Fruit fly (Drosophila melanogaster) whole organism, embryonic: ENCODE data around the gene eEF1alpha2.

Experiments
- ATbp ChIP-seq: fragments of 200-800 bp; sonication (Bioruptor generic); optimal IDR thresholded peaks from 2 replicates; lab custom pipeline; 2017; ENCODE audit warnings: missing biosample characterization, mild to moderate bottlenecking, missing genetic modification characterization, missing genetic modification reagents
- B-H1 ChIP-seq: fragments of 200-800 bp; sonication (Bioruptor generic); IDR thresholded peaks from 3 replicates; pipeline ENCODE4 v1.3.6; 2022; ENCODE audit warnings: missing biosample characterization, missing genetic modification characterization
- Blimp-1 ChIP-seq: fragments of 200-800 bp; sonication (Bioruptor generic); optimal IDR thresholded peaks from 3 replicates; lab custom pipeline; 2018; ENCODE audit warnings: missing biosample characterization, missing genetic modification characterization, mild to moderate bottlenecking, moderate library complexity, missing genetic modification reagents
- CG10543 ChIP-seq: fragments of 200-800 bp; sonication (Bioruptor generic); optimal IDR thresholded peaks from 3 replicates; lab custom pipeline; 2017; ENCODE audit warnings: missing biosample characterization, mild to moderate bottlenecking, missing genetic modification characterization, moderate library complexity
- CG11093 ChIP-seq: fragments of 200-800 bp; sonication (Bioruptor generic); IDR thresholded peaks from 3 replicates; pipeline ENCODE4 v1.3.6; 2022; ENCODE audit warnings: missing biosample characterization, missing genetic modification characterization
- CG11247 ChIP-seq: fragments of 200-800 bp; sonication (Bioruptor generic); IDR thresholded peaks from 2 replicates; pipeline ENCODE4 v1.3.6; 2022; ENCODE audit warnings: missing biosample characterization, missing genetic modification characterization
- CG11695 ChIP-seq: fragments of 200-800 bp; sonication (Bioruptor generic); IDR thresholded peaks from 3 replicates; pipeline ENCODE4 v1.3.6; 2022; ENCODE audit warnings: missing biosample characterization, missing genetic modification characterization
- CG1233 ChIP-seq: fragments of 200-800 bp; sonication (Bioruptor generic); optimal IDR thresholded peaks from 4 replicates; lab custom pipeline; 2018; ENCODE audit warnings: missing biosample characterization, mild to moderate bottlenecking, missing genetic modification characterization
- CG15011 ChIP-seq: fragments of 200-800 bp; sonication (Bioruptor generic); optimal IDR thresholded peaks from 3 replicates; lab custom pipeline; 2018; ENCODE audit warnings: missing biosample characterization, mild to moderate bottlenecking, missing genetic modification characterization
- CG1529 ChIP-seq: fragments of 200-800 bp; sonication (Bioruptor generic); optimal IDR thresholded peaks from 3 replicates; lab custom pipeline; 2018; ENCODE audit warnings: missing biosample characterization, missing genetic modification characterization
- CG17912 ChIP-seq: fragments of 200-800 bp; sonication (Bioruptor generic); optimal IDR thresholded peaks from 2 replicates; lab custom pipeline; 2018; ENCODE audit warnings: missing biosample characterization, mild to moderate bottlenecking, missing genetic modification characterization
- CG18262 ChIP-seq: fragments of 200-800 bp; optimal IDR thresholded peaks from 3 replicates; lab custom pipeline; 2019; ENCODE audit warnings: missing biosample characterization, mild to moderate bottlenecking, missing genetic modification characterization, moderate library complexity
- CG1832 ChIP-seq: fragments of 200-800 bp; sonication (Bioruptor generic); optimal IDR thresholded peaks from 2 replicates; lab custom pipeline; 2017; ENCODE audit warnings: missing biosample characterization, mild to moderate bottlenecking, missing genetic modification characterization, inconsistent platforms
- CG2116 ChIP-seq: fragments of 200-800 bp; sonication (Bioruptor generic); optimal IDR thresholded peaks from 3 replicates; lab custom pipeline; 2018; ENCODE audit warnings: missing biosample characterization, mild to moderate bottlenecking, missing genetic modification characterization
- CG31365 ChIP-seq: fragments of 200-800 bp; sonication (Bioruptor generic); optimal IDR thresholded peaks from 2 replicates; lab custom pipeline; 2018; ENCODE audit warnings: missing biosample characterization, mild to moderate bottlenecking, missing genetic modification characterization
- CG32772 ChIP-seq: fragments of 200-800 bp; sonication (Bioruptor generic); IDR thresholded peaks from 2 replicates; pipeline ENCODE4 v1.3.6; 2022; ENCODE audit warnings: missing biosample characterization, missing genetic modification characterization
- CG34422 ChIP-seq: fragments of 200-800 bp; sonication (Bioruptor generic); IDR thresholded peaks from 3 replicates; pipeline ENCODE4 v1.3.6; 2022; ENCODE audit warnings: missing biosample characterization, missing genetic modification characterization
- CG3838 ChIP-seq: fragments of 200-800 bp; sonication (Bioruptor generic); optimal IDR thresholded peaks from 3 replicates; lab custom pipeline; 2016; ENCODE audit warnings: missing biosample characterization, missing genetic modification characterization
- CG4617 ChIP-seq: fragments of 200-800 bp; sonication (Bioruptor generic); optimal IDR thresholded peaks from 3 replicates; lab custom pipeline; 2016; ENCODE audit warnings: missing biosample characterization, missing genetic modification characterization, borderline replicate concordance
- CG4730 ChIP-seq: fragments of 200-800 bp; sonication (Bioruptor generic); IDR thresholded peaks from 2 replicates; pipeline ENCODE4 v1.3.6; 2022; ENCODE audit warnings: missing biosample characterization, missing genetic modification characterization
- CG6654 ChIP-seq: fragments of 200-800 bp; sonication (Bioruptor generic); optimal IDR thresholded peaks from 2 replicates; lab custom pipeline; 2017; ENCODE audit warnings: missing biosample characterization, mild to moderate bottlenecking, missing genetic modification characterization
- CG8281 ChIP-seq: fragments of 200-800 bp; sonication (Bioruptor generic); optimal IDR thresholded peaks from 2 replicates; lab custom pipeline; 2018; ENCODE audit warnings: missing biosample characterization, mild to moderate bottlenecking, missing genetic modification characterization, moderate library complexity
- CG8359 ChIP-seq: fragments of 200-800 bp; sonication (Bioruptor generic); optimal IDR thresholded peaks from 2 replicates; lab custom pipeline; 2017; ENCODE audit warnings: missing biosample characterization, mild to moderate bottlenecking, missing genetic modification characterization, borderline replicate concordance
- CG9437 ChIP-seq: fragments of 200-800 bp; sonication (Bioruptor generic); optimal IDR thresholded peaks from 2 replicates; lab custom pipeline; 2018; ENCODE audit warnings: missing biosample characterization, mild to moderate bottlenecking, missing genetic modification characterization
- CG9876 ChIP-seq: fragments of 200-800 bp; sonication (Bioruptor generic); optimal IDR thresholded peaks from 2 replicates; lab custom pipeline; 2016; ENCODE audit warnings: missing biosample characterization, missing genetic modification characterization
- CTCF ChIP-seq: fragments of 200-800 bp; sonication (Bioruptor generic); optimal IDR thresholded peaks from 2 replicates; lab custom pipeline; 2017; ENCODE audit warnings: missing biosample characterization, mild to moderate bottlenecking, missing genetic modification characterization, moderate library complexity
- Doc2 ChIP-seq: fragments of 200-800 bp; sonication (Bioruptor generic); IDR thresholded peaks from 2 replicates; pipeline ENCODE4 v1.3.6; 2022; ENCODE audit warnings: missing biosample characterization, missing genetic modification characterization
- Fer3 ChIP-seq: fragments of 200-800 bp; sonication (Bioruptor generic); optimal IDR thresholded peaks from 2 replicates; lab custom pipeline; 2018; ENCODE audit warnings: missing biosample characterization, mild to moderate bottlenecking, missing genetic modification characterization, moderate library complexity
- Hey ChIP-seq: fragments of 200-800 bp; sonication (Bioruptor generic); optimal IDR thresholded peaks from 3 replicates; lab custom pipeline; 2018; ENCODE audit warnings: missing biosample characterization, mild to moderate bottlenecking, missing genetic modification characterization
- Sox100B ChIP-seq: fragments of 200-800 bp; sonication (Bioruptor generic); optimal IDR thresholded peaks from 3 replicates; lab custom pipeline; 2018; ENCODE audit warnings: missing biosample characterization, mild to moderate bottlenecking, missing genetic modification characterization
- Sry-δ ChIP-seq: fragments of 200-800 bp; sonication (Bioruptor generic); optimal IDR thresholded peaks from 2 replicates; lab custom pipeline; 2016; ENCODE audit warnings: missing biosample characterization, missing genetic modification characterization
- TFAM ChIP-seq: fragments of 200-800 bp; sonication (Bioruptor generic); optimal IDR thresholded peaks from 2 replicates; lab custom pipeline; 2017; ENCODE audit warnings: missing biosample characterization, missing genetic modification characterization, inconsistent platforms
- Usf ChIP-seq: fragments of 200-800 bp; sonication (Bioruptor generic); optimal IDR thresholded peaks from 2 replicates; lab custom pipeline; 2017; ENCODE audit warnings: missing genotype, missing biosample characterization, missing genetic modification characterization
- bigmax ChIP-seq: fragments of 200-800 bp; sonication (Bioruptor generic); optimal IDR thresholded peaks from 2 replicates; lab custom pipeline; 2018; ENCODE audit warnings: missing biosample characterization, mild to moderate bottlenecking, missing genetic modification characterization
- btn ChIP-seq: fragments of 200-800 bp; sonication (Bioruptor generic); optimal IDR thresholded peaks from 2 replicates; lab custom pipeline; 2016; ENCODE audit warnings: missing biosample characterization, missing genetic modification characterization
- cad ChIP-seq: fragments of >200 bp; optimal IDR thresholded peaks from 2 replicates; lab custom pipeline; 2017; ENCODE audit warnings: missing biosample characterization, missing genetic modification characterization
- caup ChIP-seq: fragments of 200-800 bp; sonication (Bioruptor generic); optimal IDR thresholded peaks from 3 replicates; lab custom pipeline; 2017; ENCODE audit warnings: missing biosample characterization, mild to moderate bottlenecking, missing genetic modification characterization, moderate library complexity; ENCODE audit not compliant: severe bottlenecking
- corto ChIP-seq: fragments of 200-800 bp; sonication (Bioruptor generic); optimal IDR thresholded peaks from 2 replicates; lab custom pipeline; 2016; ENCODE audit warnings: missing biosample characterization, mild to moderate bottlenecking, missing genetic modification characterization, moderate library complexity
- dati ChIP-seq: fragments of 200-800 bp; sonication (Bioruptor generic); IDR thresholded peaks from 2 replicates; pipeline ENCODE4 v1.3.6; 2022; ENCODE audit warnings: missing biosample characterization, missing genetic modification characterization
- ewg ChIP-seq: fragments of 200-800 bp; sonication (Bioruptor generic); optimal IDR thresholded peaks from 3 replicates; lab custom pipeline; 2017; ENCODE audit warnings: mild to moderate bottlenecking, missing biosample characterization, missing genetic modification reagents, missing genetic modification characterization
- grn ChIP-seq: fragments of 200-800 bp; sonication (Bioruptor generic); optimal IDR thresholded peaks from 3 replicates; lab custom pipeline; 2017; ENCODE audit warnings: missing biosample characterization, missing genetic modification characterization
- kay ChIP-seq: fragments of 200-800 bp; sonication (Bioruptor generic); optimal IDR thresholded peaks from 2 replicates; lab custom pipeline; 2016; ENCODE audit warnings: missing biosample characterization, missing genetic modification characterization
- lola ChIP-seq, 3 experiments: fragments of >200 bp in 2 of 3; fragments of 200-800 bp in 1 of 3; sonication (Bioruptor generic) in 1 of 3; optimal IDR thresholded peaks; 2 replicates each; lab custom pipeline; 2017 to 2019; ENCODE audit warnings: missing biosample characterization in 3 of 3, missing genetic modification characterization in 3 of 3, mild to moderate bottlenecking in 1 of 3, moderate library complexity in 1 of 3
- org-1 ChIP-seq: fragments of 200-800 bp; sonication (Bioruptor generic); optimal IDR thresholded peaks from 2 replicates; lab custom pipeline; 2017; ENCODE audit warnings: missing biosample characterization, missing genetic modification characterization
- p53 ChIP-seq: fragments of 200-800 bp; sonication (Bioruptor generic); optimal IDR thresholded peaks from 2 replicates; lab custom pipeline; 2016; ENCODE audit warnings: missing biosample characterization, missing genetic modification characterization
- pan ChIP-seq, 4 experiments: fragments of >200 bp in 3 of 4; fragments of 200-800 bp in 1 of 4; sonication (Bioruptor generic) in 1 of 4; optimal IDR thresholded peaks in 3 of 4; IDR thresholded peaks in 1 of 4; 2 replicates each; pipeline versions ENCODE4 v1.3.6 to Lab custom; 2017 to 2022; ENCODE audit warnings: missing biosample characterization in 2 of 4, missing genetic modification characterization in 2 of 4, mixed read lengths in 1 of 4
- pita ChIP-seq: fragments of 200-800 bp; sonication (Bioruptor generic); optimal IDR thresholded peaks from 2 replicates; lab custom pipeline; 2017; ENCODE audit warnings: missing biosample characterization, mild to moderate bottlenecking, missing genetic modification characterization
- sc ChIP-seq, 3 experiments: fragments of >200 bp in 2 of 3; fragments of 200-800 bp in 1 of 3; sonication (Bioruptor generic) in 1 of 3; optimal IDR thresholded peaks; 2 replicates in 2 of 3; 3 replicates in 1 of 3; lab custom pipeline; 2017; ENCODE audit warnings: mild to moderate bottlenecking in 1 of 3, missing biosample characterization in 1 of 3, missing genetic modification characterization in 1 of 3, missing genetic modification reagents in 1 of 3
- sob ChIP-seq: fragments of 200-800 bp; sonication (Bioruptor generic); IDR thresholded peaks from 2 replicates; pipeline ENCODE4 v1.3.6; 2022; ENCODE audit warnings: missing biosample characterization, missing genetic modification characterization
- unc-4 ChIP-seq: fragments of 200-800 bp; sonication (Bioruptor generic); IDR thresholded peaks from 2 replicates; pipeline ENCODE4 v1.3.6; 2022; ENCODE audit warnings: missing biosample characterization, missing genetic modification characterization; ENCODE audit not compliant: partially characterized antibody

The eEF1alpha2 gene

dm6 chr3R:31743279-31743678 lies 5.0 kb downstream of the eEF1alpha2 start, which contains the start of gene Tbca (continued):
- TF ChIP-seq Doc2 (GFP tag; lab: Robert Waterston, UW) (no peak), CG6654 (GFP tag; lab: Kevin White, UChicago) (no peak), pita (GFP tag; lab: Kevin White, UChicago) (no peak), CG8359 (GFP tag; lab: Kevin White, UChicago) (no peak), Sry-δ (GFP tag; lab: Kevin White, UChicago) (peak; percentile 51), CG3838 (GFP tag; lab: Kevin White, UChicago) (no peak), btn (no peak), dati (GFP tag; lab: Robert Waterston, UW) (no peak), TFAM (no peak), ewg (GFP tag; lab: Kevin White, UChicago) (no peak), p53 (GFP tag; lab: Kevin White, UChicago) (no peak), Fer3 (no peak), CG18262 (tag; lab: Kevin White, UChicago) (no peak), CG4730 (GFP tag; lab: Robert Waterston, UW) (no peak), CTCF (GFP tag; lab: Kevin White, UChicago) (peak; percentile 59), B-H1 (GFP tag; lab: Robert Waterston, UW) (no peak), CG17912 (GFP tag; lab: Kevin White, UChicago) (no peak), bigmax (GFP tag; lab: Kevin White, UChicago) (no peak), sob (GFP tag; lab: Robert Waterston, UW) (no peak), Hey (tag; lab: Kevin White, UChicago) (no peak), CG11695 (GFP tag; lab: Robert Waterston, UW) (no peak), grn (GFP tag; lab: Kevin White, UChicago) (no peak), lola (GFP tag; optimal IDR thresholded peaks at IDR 0.05; lab: Kevin White, UChicago) (no peak), sc (optimal IDR thresholded peaks at IDR 0.05; lab: Kevin White, UChicago) (no peak), sc (GFP tag; optimal IDR thresholded peaks at IDR 0.05; lab: Kevin White, UChicago) (no peak), pan (optimal IDR thresholded peaks at IDR 0.05; lab: Kevin White, UChicago) (no peak), pan (GFP tag; optimal IDR thresholded peaks at IDR 0.05 in 1 of 2, IDR thresholded peaks at IDR 0.05 in 1 of 2) (no peak), kay (GFP tag; lab: Kevin White, UChicago) (peak; percentile 100), ATbp (GFP tag; lab: Kevin White, UChicago) (no peak), CG34422 (GFP tag; lab: Robert Waterston, UW) (no peak), cad (GFP tag; lab: Kevin White, UChicago) (no peak), CG4617 (GFP tag; lab: Kevin White, UChicago) (peak; percentile 1), Usf (GFP tag; lab: Kevin White, UChicago) (no peak), CG31365 (tag; lab: Kevin White, UChicago) (no peak), corto (GFP tag; lab: Kevin White, UChicago) (no peak), CG11247 (no peak), CG2116 (peak; percentile 45), CG1233 (GFP tag; lab: Kevin White, UChicago) (no peak), caup (no peak), CG11093 (GFP tag; lab: Robert Waterston, UW) (no peak), unc-4 (peak; percentile 24; the same call in 1 of the 2 replicates), CG8281 (tag; lab: Kevin White, UChicago) (no peak), CG9437 (GFP tag; lab: Kevin White, UChicago) (no peak), CG10543 (GFP tag; lab: Kevin White, UChicago) (no peak), CG9876 (GFP tag; lab: Kevin White, UChicago) (no peak), CG1529 (no peak), CG15011 (GFP tag; lab: Kevin White, UChicago) (no peak), Sox100B (GFP tag; lab: Kevin White, UChicago) (no peak), CG1832 (GFP tag; lab: Kevin White, UChicago) (no peak), Blimp-1 (GFP tag; lab: Kevin White, UChicago) (no peak), org-1 (GFP tag; lab: Kevin White, UChicago) (no peak), CG32772 (GFP tag; lab: Robert Waterston, UW) (peak; percentile 70; the same call in 1 of the 2 replicates)
